Fruit fly (Drosophila melanogaster): ENCODE data around the gene CTCF.
A peak's percentile ranks its signal among the peaks of the same experiment; 100 is the strongest.

The CTCF gene

DNA sequence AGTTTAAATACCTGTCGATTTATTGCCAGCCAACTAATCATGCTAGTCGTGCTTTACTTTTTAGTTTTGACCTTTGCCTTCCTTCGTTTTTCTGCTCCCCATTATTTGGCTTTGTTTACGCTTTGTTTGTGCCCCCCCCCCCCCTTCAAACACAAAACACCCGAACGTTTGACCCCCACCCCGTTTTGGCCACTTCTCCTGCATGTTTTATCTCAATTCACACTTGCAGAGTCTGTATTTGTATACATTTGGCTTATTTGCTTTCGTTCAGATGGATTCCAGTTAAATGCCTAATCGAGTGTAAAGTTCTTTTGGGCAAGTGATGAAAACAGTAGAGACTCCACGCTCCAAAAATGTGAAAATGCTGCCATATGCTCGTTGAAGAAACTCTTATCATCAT, 7.2 kb downstream of the CTCF start:
- no peak for TF ChIP-seq ss (GFP tag; optimal IDR thresholded peaks at IDR 0.05)
- no peak for TF ChIP-seq Hr39 (GFP tag; optimal IDR thresholded peaks at IDR 0.05)
- peak; percentile 79 for TF ChIP-seq fkh (GFP tag; optimal IDR thresholded peaks at IDR 0.05)
- no peak for TF ChIP-seq Eip78C (GFP tag)

DNA sequence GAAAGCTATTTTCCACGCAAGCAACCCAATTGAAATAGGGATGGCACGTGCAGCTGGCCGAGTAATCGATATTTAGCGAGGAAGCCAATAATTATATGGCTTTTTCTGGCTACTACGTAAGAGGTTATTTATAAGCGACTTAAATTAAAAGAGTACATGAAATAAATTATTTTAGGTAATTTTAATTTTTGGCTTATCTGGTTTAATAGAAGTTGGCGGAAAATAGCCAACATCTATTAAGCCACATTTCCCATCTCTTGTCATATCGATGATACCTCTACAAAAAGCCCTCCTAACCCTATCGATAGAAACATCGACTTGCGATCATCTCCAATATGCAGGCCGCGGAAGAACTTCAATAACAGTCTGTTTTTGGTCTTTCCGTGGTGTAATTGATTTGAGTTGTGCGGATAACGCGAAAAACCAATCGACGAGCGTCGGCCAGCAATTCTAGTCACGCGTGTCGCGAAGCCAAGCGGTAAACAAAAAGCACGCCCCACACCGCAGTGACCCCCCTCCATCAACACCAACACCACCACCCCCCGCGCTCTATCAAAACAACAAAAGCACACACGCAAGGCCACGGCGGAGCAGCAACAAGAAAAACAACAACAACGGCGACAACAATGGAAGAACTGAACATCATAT, 8.4 kb downstream of the CTCF start, which contains the start of the genes Srp19 and qm:
Srp19 (minus strand) TSS at position 51 of the 648 bp plus-strand sequence.
qm (plus strand) TSS at position 330 of the 648 bp plus-strand sequence.
- peak; percentile 1 for TF ChIP-seq achi (GFP tag; optimal IDR thresholded peaks at IDR 0.05)
- TF ChIP-seq CG31627 (GFP tag; optimal IDR thresholded peaks at IDR 0.05) = peak; percentile 50
- TF ChIP-seq CG10669 (GFP tag; optimal IDR thresholded peaks at IDR 0.05) = no peak
- TF ChIP-seq Met (GFP tag; optimal IDR thresholded peaks at IDR 0.05) = no peak
- TF ChIP-seq Sox15 (GFP tag; optimal IDR thresholded peaks at IDR 0.05) = no peak
- no peak for TF ChIP-seq CG6276 (GFP tag; optimal IDR thresholded peaks at IDR 0.05)
- TF ChIP-seq cyc (GFP tag; optimal IDR thresholded peaks at IDR 0.05) = peak; percentile 23
- TF ChIP-seq Eip75B (GFP tag; optimal IDR thresholded peaks at IDR 0.05) = peak; percentile 54
- TF ChIP-seq dsx (GFP tag; optimal IDR thresholded peaks at IDR 0.05; ENCODE audit: poor library complexity, severe bottlenecking) = peak; percentile 37
- no peak for TF ChIP-seq CG16779 (tag; optimal IDR thresholded peaks at IDR 0.05)
- no peak for TF ChIP-seq salr (GFP tag; optimal IDR thresholded peaks at IDR 0.05)
- TF ChIP-seq vri (GFP tag; optimal IDR thresholded peaks at IDR 0.05) = no peak
- no peak for TF ChIP-seq CG15336 (GFP tag; IDR thresholded peaks at IDR 0.05)
- no peak for TF ChIP-seq Hr38 (GFP tag; optimal IDR thresholded peaks at IDR 0.05)
- TF ChIP-seq esn (GFP tag; optimal IDR thresholded peaks at IDR 0.05) = peak; percentile 66
- no peak for TF ChIP-seq fd59A (GFP tag; optimal IDR thresholded peaks at IDR 0.05)
- TF ChIP-seq net (GFP tag; optimal IDR thresholded peaks at IDR 0.05) = no peak
- no peak for TF ChIP-seq acj6 (GFP tag; optimal IDR thresholded peaks at IDR 0.05)
- no peak for TF ChIP-seq Lpt (GFP tag; optimal IDR thresholded peaks at IDR 0.05)
- TF ChIP-seq Blimp-1 (GFP tag; optimal IDR thresholded peaks at IDR 0.05) = no peak
- no peak for TF ChIP-seq CG34406 (GFP tag; optimal IDR thresholded peaks at IDR 0.05)
- no peak for TF ChIP-seq fd85E (GFP tag; optimal IDR thresholded peaks at IDR 0.05)
- peak; percentile 66 for TF ChIP-seq lz (GFP tag; optimal IDR thresholded peaks at IDR 0.05)
- peak; percentile 67 to 90 for TF ChIP-seq ss (GFP tag; optimal IDR thresholded peaks at IDR 0.05)
- no peak for TF ChIP-seq CG4318 (GFP tag; optimal IDR thresholded peaks at IDR 0.05)
- TF ChIP-seq Gug (GFP tag; IDR thresholded peaks at IDR 0.05) = no peak
- no peak for TF ChIP-seq Hr4 (GFP tag; optimal IDR thresholded peaks at IDR 0.05)
- peak; percentile 63 for TF ChIP-seq Eip93F (GFP tag; optimal IDR thresholded peaks at IDR 0.05)
- no peak for TF ChIP-seq CG8632 (GFP tag; optimal IDR thresholded peaks at IDR 0.05)
- TF ChIP-seq spab (GFP tag; optimal IDR thresholded peaks at IDR 0.05) = no peak
- TF ChIP-seq CG6163 (GFP tag; IDR thresholded peaks at IDR 0.05) = no peak; the same call in 2 of the 3 replicates
- TF ChIP-seq CG8119 (GFP tag; IDR thresholded peaks at IDR 0.05) = peak; percentile 52; the same call in 1 of the 3 replicates
- no peak for TF ChIP-seq CG11902 (GFP tag; optimal IDR thresholded peaks at IDR 0.05)
- TF ChIP-seq fkh (GFP tag; optimal IDR thresholded peaks at IDR 0.05) = peak; percentile 74
- TF ChIP-seq Ets96B (tag; optimal IDR thresholded peaks at IDR 0.05) = no peak
- TF ChIP-seq CG7368 (GFP tag; optimal IDR thresholded peaks at IDR 0.05) = no peak
- no peak for TF ChIP-seq Smox (GFP tag; optimal IDR thresholded peaks at IDR 0.05)
- TF ChIP-seq OdsH (GFP tag; optimal IDR thresholded peaks at IDR 0.05) = no peak
- no peak for TF ChIP-seq Ets21C (GFP tag; optimal IDR thresholded peaks at IDR 0.05)
- no peak for TF ChIP-seq pdm3 (GFP tag; optimal IDR thresholded peaks at IDR 0.05)
- no peak for TF ChIP-seq CG11294 (GFP tag; IDR thresholded peaks at IDR 0.05)
- peak; percentile 33 for TF ChIP-seq CG3032 (tag; optimal IDR thresholded peaks at IDR 0.05)
- TF ChIP-seq CG9139 (GFP tag; optimal IDR thresholded peaks at IDR 0.05) = peak; percentile 33
- peak; percentile 38 for TF ChIP-seq CG3919 (GFP tag; optimal IDR thresholded peaks at IDR 0.05)
- peak; percentile 31 for TF ChIP-seq Hr39 (GFP tag; optimal IDR thresholded peaks at IDR 0.05)
- peak; percentile 41 for TF ChIP-seq Sox14 (GFP tag; optimal IDR thresholded peaks at IDR 0.05)
- TF ChIP-seq CG10631 (GFP tag; optimal IDR thresholded peaks at IDR 0.05) = peak; percentile 60
- peak; percentile 5 for TF ChIP-seq CG6792 (GFP tag; optimal IDR thresholded peaks at IDR 0.05)
